Fruit fly (Drosophila melanogaster) whole organism, embryonic: ENCODE measurements around the gene CG10845.

ENCODE experiments used
- Aef1 ChIP-seq: fragments of 200-800 bp; sonication (Bioruptor generic); IDR thresholded peaks from 3 replicates; pipeline ENCODE4 v1.3.6; 2022; ENCODE audit warnings: missing biosample characterization, missing genetic modification characterization
- CG31388 ChIP-seq: fragments of 200-800 bp; sonication (Bioruptor generic); optimal IDR thresholded peaks from 2 replicates; lab custom pipeline; 2016; ENCODE audit warnings: missing biosample characterization, missing genetic modification characterization
- CG6791 ChIP-seq: fragments of 200-800 bp; sonication (Bioruptor generic); IDR thresholded peaks from 3 replicates; pipeline ENCODE4 v1.3.6; 2022; ENCODE audit warnings: missing biosample characterization, missing genetic modification characterization; ENCODE audit not compliant: partially characterized antibody
- CG9876 ChIP-seq: fragments of 200-800 bp; sonication (Bioruptor generic); optimal IDR thresholded peaks from 2 replicates; lab custom pipeline; 2016; ENCODE audit warnings: missing biosample characterization, missing genetic modification characterization
- Hr78 ChIP-seq, 2 experiments: fragments of 200-800 bp in 1 of 2; fragments of >200 bp in 1 of 2; sonication (Bioruptor generic) in 1 of 2; optimal IDR thresholded peaks; 2 replicates each; lab custom pipeline; 2017 to 2019; ENCODE audit warnings: missing biosample characterization in 2 of 2, missing genetic modification characterization in 2 of 2, mild to moderate bottlenecking in 1 of 2, moderate library complexity in 1 of 2
- Pdp1 ChIP-seq, 2 experiments: fragments of 200-800 bp; sonication (Bioruptor generic); optimal IDR thresholded peaks; 3 replicates each; lab custom pipeline; 2016; ENCODE audit warnings: missing biosample characterization in 2 of 2, missing genetic modification characterization in 2 of 2, mild to moderate bottlenecking in 1 of 2, moderate library complexity in 1 of 2

- no peak for TF ChIP-seq CG31388
- no peak for TF ChIP-seq CG9876 (GFP tag; lab: Kevin White, UChicago)
- no peak for TF ChIP-seq CG6791 (GFP tag; lab: Robert Waterston, UW)
- TF ChIP-seq Pdp1 (GFP tag; optimal IDR thresholded peaks at IDR 0.05; lab: Kevin White, UChicago) = no peak
- TF ChIP-seq Hr78 (GFP tag; optimal IDR thresholded peaks at IDR 0.05; lab: Kevin White, UChicago) = no peak
- no peak for TF ChIP-seq Aef1 (GFP tag; lab: Robert Waterston, UW)
These were observed 5.2 kb downstream of the CG10845 start, which contains the start of gene CG13643 for dm6 chr3R:24905959-24906634.
